Worm (Caenorhabditis elegans) whole organism, young adult: ENCODE data around the gene B0462.5.
A peak's percentile ranks its signal among the peaks of the same experiment; 100 is the strongest.

Experiments used
- C06A6.2 ChIP-seq: fragments of 200-800 bp; sonication (Bioruptor generic); conservative IDR thresholded peaks from 2 replicates; pipeline ENCODE4 v1.3.6; 2022; ENCODE audit warnings: missing genetic modification characterization, missing compliant biosample characterization
- F22D6.2 ChIP-seq: sonication (generic microtip); optimal IDR thresholded peaks from 2 replicates; lab custom pipeline; 2016; ENCODE audit warnings: mild to moderate bottlenecking, missing genetic modification characterization, missing compliant biosample characterization
- F49E8.2 ChIP-seq: sonication (generic microtip); optimal IDR thresholded peaks from 3 replicates; lab custom pipeline; 2017; ENCODE audit warnings: missing genetic modification characterization, mild to moderate bottlenecking, missing compliant biosample characterization, antibody characterized with exemption, moderate library complexity; ENCODE audit not compliant: insufficient read depth
- F55B11.4 ChIP-seq: sonication (generic microtip); optimal IDR thresholded peaks from 2 replicates; lab custom pipeline; 2016; ENCODE audit warnings: missing compliant biosample characterization, missing genetic modification characterization, borderline replicate concordance; ENCODE audit not compliant: insufficient read depth
- K11D2.4 ChIP-seq: fragments of 200-800 bp; sonication (Bioruptor generic); IDR thresholded peaks from 2 replicates; pipeline ENCODE4 v1.3.6; 2022; ENCODE audit warnings: missing genetic modification reagents, missing genetic modification characterization, missing compliant biosample characterization
- T26A5.8 ChIP-seq: sonication (generic microtip); optimal IDR thresholded peaks from 2 replicates; lab custom pipeline; 2016; ENCODE audit warnings: missing genetic modification characterization, missing compliant biosample characterization
- Y53G8AR.9 ChIP-seq: fragments of 200-800 bp; sonication (Bioruptor generic); conservative IDR thresholded peaks from 2 replicates; pipeline ENCODE4 v1.3.6; 2022; ENCODE audit warnings: missing genetic modification reagents, missing genetic modification characterization, missing compliant biosample characterization
- atf-7 ChIP-seq: sonication (generic microtip); optimal IDR thresholded peaks from 2 replicates; lab custom pipeline; 2017; ENCODE audit warnings: mild to moderate bottlenecking, missing genetic modification characterization, missing compliant biosample characterization
- athp-1 ChIP-seq: sonication (generic microtip); optimal IDR thresholded peaks from 2 replicates; lab custom pipeline; 2017; ENCODE audit warnings: mild to moderate bottlenecking, missing genetic modification characterization, missing compliant biosample characterization
- attf-5 ChIP-seq: fragments of 200-800 bp; sonication (Bioruptor generic); optimal IDR thresholded peaks from 2 replicates; lab custom pipeline; 2018; ENCODE audit warnings: mild to moderate bottlenecking, missing genetic modification characterization, missing compliant biosample characterization
- bed-2 ChIP-seq: fragments of 200-800 bp; sonication (Bioruptor generic); IDR thresholded peaks from 2 replicates; pipeline ENCODE4 v1.3.6; 2022; ENCODE audit warnings: missing genetic modification reagents, missing genetic modification characterization, missing compliant biosample characterization
- cebp-1 ChIP-seq, 2 experiments: fragments of 200-800 bp in 1 of 2; sonication (Bioruptor generic) in 1 of 2; sonication (generic microtip) in 1 of 2; IDR thresholded peaks in 1 of 2; optimal IDR thresholded peaks in 1 of 2; 2 replicates each; pipeline versions ENCODE4 v1.3.6 to Lab custom; 2017 to 2022; ENCODE audit warnings: missing compliant biosample characterization in 2 of 2, missing genetic modification characterization in 2 of 2, mild to moderate bottlenecking in 1 of 2, missing genetic modification reagents in 1 of 2, moderate library complexity in 1 of 2
- ceh-100 ChIP-seq: fragments of 200-800 bp; sonication (Bioruptor generic); IDR thresholded peaks from 2 replicates; pipeline ENCODE4 v1.3.6; 2022; ENCODE audit warnings: missing genetic modification reagents, missing genetic modification characterization, missing compliant biosample characterization
- ceh-91 ChIP-seq: fragments of 200-800 bp; sonication (Bioruptor generic); IDR thresholded peaks from 2 replicates; pipeline ENCODE4 v1.3.6; 2022; ENCODE audit warnings: missing genetic modification reagents, missing genetic modification characterization, missing compliant biosample characterization
- chd-7 ChIP-seq: sonication (generic microtip); optimal IDR thresholded peaks from 2 replicates; lab custom pipeline; 2016; ENCODE audit warnings: mild to moderate bottlenecking, missing genetic modification characterization, moderate library complexity, missing compliant biosample characterization
- dox-1 ChIP-seq: fragments of 200-800 bp; sonication (Bioruptor generic); IDR thresholded peaks from 2 replicates; pipeline ENCODE4 v1.3.6; 2022; ENCODE audit warnings: missing genetic modification reagents, missing genetic modification characterization, missing compliant biosample characterization
- dpl-1 ChIP-seq: fragments of 150-350 bp; optimal IDR thresholded peaks from 2 replicates; lab custom pipeline; 2014; ENCODE audit warnings: missing biosample characterization, missing genetic modification reagents, missing genetic modification characterization
- egl-44 ChIP-seq: fragments of 200-800 bp; sonication (Bioruptor generic); IDR thresholded peaks from 2 replicates; pipeline ENCODE4 v1.3.6; 2022; ENCODE audit warnings: missing genetic modification reagents, missing genetic modification characterization, missing compliant biosample characterization
- ets-4 ChIP-seq: fragments of 200-800 bp; sonication (Bioruptor generic); optimal IDR thresholded peaks from 2 replicates; lab custom pipeline; 2018; ENCODE audit warnings: mild to moderate bottlenecking, missing genetic modification characterization, missing compliant biosample characterization
- hrde-1 ChIP-seq: sonication (generic microtip); optimal IDR thresholded peaks from 2 replicates; lab custom pipeline; 2016; ENCODE audit warnings: missing genetic modification characterization, mild to moderate bottlenecking, missing compliant biosample characterization, moderate library complexity, missing genotype, missing genetic modification reagents, borderline replicate concordance
- let-526 ChIP-seq: fragments of 200-800 bp; sonication (Bioruptor generic); IDR thresholded peaks from 2 replicates; pipeline ENCODE4 v1.3.6; 2022; ENCODE audit warnings: missing genetic modification reagents, missing genetic modification characterization, missing compliant biosample characterization
- let-607 ChIP-seq, 2 experiments: fragments of 200-800 bp in 1 of 2; sonication (Bioruptor generic) in 1 of 2; sonication (generic microtip) in 1 of 2; optimal IDR thresholded peaks; 2 replicates each; lab custom pipeline; 2016 to 2018; ENCODE audit warnings: mild to moderate bottlenecking in 2 of 2, missing compliant biosample characterization in 2 of 2, missing genetic modification characterization in 2 of 2, moderate library complexity in 2 of 2, missing genotype in 1 of 2
- lsy-27 ChIP-seq: sonication (generic microtip); optimal IDR thresholded peaks from 2 replicates; lab custom pipeline; 2017; ENCODE audit warnings: missing genetic modification characterization, mild to moderate bottlenecking, missing compliant biosample characterization, antibody characterized with exemption, missing genotype, borderline replicate concordance; ENCODE audit not compliant: insufficient read depth
- madf-10 ChIP-seq: sonication (generic microtip); optimal IDR thresholded peaks from 2 replicates; lab custom pipeline; 2016; ENCODE audit warnings: mild to moderate bottlenecking, missing genetic modification characterization, missing compliant biosample characterization
- madf-3 ChIP-seq: fragments of 200-800 bp; sonication (Bioruptor generic); IDR thresholded peaks from 2 replicates; pipeline ENCODE4 v1.3.6; 2022; ENCODE audit warnings: missing genetic modification reagents, missing genetic modification characterization, missing compliant biosample characterization
- mcd-1 ChIP-seq: fragments of 200-800 bp; sonication (Bioruptor generic); IDR thresholded peaks from 2 replicates; pipeline ENCODE4 v1.3.6; 2022; ENCODE audit warnings: missing genetic modification reagents, missing genetic modification characterization, missing compliant biosample characterization
- nfyb-1 ChIP-seq: fragments of 200-800 bp; sonication (Bioruptor generic); IDR thresholded peaks from 2 replicates; pipeline ENCODE4 v1.3.6; 2022; ENCODE audit warnings: missing genetic modification reagents, missing genetic modification characterization, missing compliant biosample characterization
- nhr-120 ChIP-seq: fragments of 200-800 bp; sonication (Bioruptor generic); IDR thresholded peaks from 2 replicates; pipeline ENCODE4 v1.3.6; 2022; ENCODE audit warnings: missing genetic modification characterization, missing compliant biosample characterization
- nhr-80 ChIP-seq: sonication (generic microtip); optimal IDR thresholded peaks from 2 replicates; lab custom pipeline; 2016; ENCODE audit warnings: missing genetic modification characterization, missing compliant biosample characterization
- nhr-90 ChIP-seq: sonication (generic microtip); optimal IDR thresholded peaks from 2 replicates; lab custom pipeline; 2016; ENCODE audit warnings: missing genotype, mild to moderate bottlenecking, missing genetic modification characterization, missing compliant biosample characterization
- repo-1 ChIP-seq: sonication (generic microtip); optimal IDR thresholded peaks from 2 replicates; lab custom pipeline; 2017; ENCODE audit warnings: mild to moderate bottlenecking, missing genetic modification characterization, missing compliant biosample characterization
- snpc-4 ChIP-seq, 5 experiments: fragments of 150-350 bp in 1 of 5; sonication (generic microtip) in 4 of 5; optimal IDR thresholded peaks; 2 replicates each; lab custom pipeline; 2014 to 2018; ENCODE audit warnings: missing genetic modification characterization in 5 of 5, missing biosample characterization in 3 of 5, antibody characterized with exemption in 2 of 5, mild to moderate bottlenecking in 2 of 5, missing compliant biosample characterization in 2 of 5, missing genotype in 2 of 5, moderate library complexity in 2 of 5, missing genetic modification reagents in 1 of 5
- somi-1 ChIP-seq: fragments of 200-800 bp; sonication (Bioruptor generic); optimal IDR thresholded peaks from 2 replicates; lab custom pipeline; 2018; ENCODE audit warnings: mild to moderate bottlenecking, missing genetic modification characterization, missing compliant biosample characterization
- tbp1 ChIP-seq: fragments of 200-800 bp; sonication (Bioruptor generic); optimal IDR thresholded peaks from 2 replicates; lab custom pipeline; 2018; ENCODE audit warnings: mild to moderate bottlenecking, missing genetic modification characterization, missing compliant biosample characterization
- tlf-1 ChIP-seq: fragments of 200-800 bp; sonication (Bioruptor generic); optimal IDR thresholded peaks from 2 replicates; lab custom pipeline; 2018; ENCODE audit warnings: mild to moderate bottlenecking, missing genetic modification characterization, missing compliant biosample characterization
- unc-130 ChIP-seq: sonication (generic microtip); optimal IDR thresholded peaks from 2 replicates; lab custom pipeline; 2016; ENCODE audit warnings: missing genetic modification reagents, missing genetic modification characterization, missing compliant biosample characterization
- unc-62 ChIP-seq: fragments of 150-350 bp; optimal IDR thresholded peaks from 2 replicates; lab custom pipeline; 2014; ENCODE audit warnings: missing biosample characterization, missing genetic modification reagents, missing genetic modification characterization
- zim-3 ChIP-seq: sonication (generic microtip); optimal IDR thresholded peaks from 2 replicates; lab custom pipeline; 2017; ENCODE audit warnings: mild to moderate bottlenecking, missing genetic modification characterization, moderate library complexity, missing compliant biosample characterization
- ztf-18 ChIP-seq: sonication (generic microtip); optimal IDR thresholded peaks from 2 replicates; lab custom pipeline; 2016; ENCODE audit warnings: missing genotype, mild to moderate bottlenecking, missing genetic modification characterization, missing compliant biosample characterization
- ztf-22 ChIP-seq: fragments of 200-800 bp; sonication (Bioruptor generic); optimal IDR thresholded peaks from 2 replicates; lab custom pipeline; 2018; ENCODE audit warnings: mild to moderate bottlenecking, missing genetic modification characterization, moderate library complexity, missing compliant biosample characterization
- ztf-26 ChIP-seq: sonication (generic microtip); optimal IDR thresholded peaks from 2 replicates; lab custom pipeline; 2017; ENCODE audit warnings: missing genetic modification characterization, missing compliant biosample characterization

The B0462.5 gene

DNA sequence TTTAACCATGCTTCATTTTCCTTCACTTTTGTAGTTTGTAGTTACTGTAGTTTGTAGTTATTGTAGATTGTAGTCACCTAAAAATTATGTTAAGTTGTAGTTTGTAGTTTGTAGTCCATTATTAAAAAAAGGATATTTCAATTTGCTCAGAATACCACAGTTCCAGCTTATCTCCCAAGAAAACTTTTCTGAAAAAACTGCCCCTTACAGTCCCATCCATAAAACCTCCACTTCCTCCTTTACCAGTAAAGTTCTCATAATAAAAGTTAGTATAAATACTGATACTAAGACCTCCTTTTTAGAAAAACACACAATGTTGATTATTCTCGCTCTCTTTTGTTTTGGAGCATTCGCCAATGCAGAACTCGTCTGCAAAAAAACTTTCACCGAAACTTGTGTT, 27.6 kb upstream of the B0462.5 start, which contains the start of gene C08E8.11:
Gene C08E8.11, plus strand, starts transcription at position 301 of the 400 bp plus-strand sequence.
- TF ChIP-seq ets-4 (GFP tag; lab: Kevin White, UChicago) (no peak), Y53G8AR.9 (GFP tag; lab: Robert Waterston, UW) (no peak), tbp1 (GFP tag; lab: Kevin White, UChicago) (no peak), T26A5.8 (tag; lab: Kevin White, UChicago) (no peak), mcd-1 (GFP tag; lab: Robert Waterston, UW) (no peak), chd-7 (tag; lab: Kevin White, UChicago) (no peak), madf-10 (tag; lab: Kevin White, UChicago) (no peak), bed-2 (GFP tag; lab: Robert Waterston, UW) (no peak), F49E8.2 (tag; lab: Kevin White, UChicago) (no peak), hrde-1 (no peak), dpl-1 (no peak), ceh-100 (no peak), dox-1 (GFP tag; lab: Robert Waterston, UW) (no peak)

DNA sequence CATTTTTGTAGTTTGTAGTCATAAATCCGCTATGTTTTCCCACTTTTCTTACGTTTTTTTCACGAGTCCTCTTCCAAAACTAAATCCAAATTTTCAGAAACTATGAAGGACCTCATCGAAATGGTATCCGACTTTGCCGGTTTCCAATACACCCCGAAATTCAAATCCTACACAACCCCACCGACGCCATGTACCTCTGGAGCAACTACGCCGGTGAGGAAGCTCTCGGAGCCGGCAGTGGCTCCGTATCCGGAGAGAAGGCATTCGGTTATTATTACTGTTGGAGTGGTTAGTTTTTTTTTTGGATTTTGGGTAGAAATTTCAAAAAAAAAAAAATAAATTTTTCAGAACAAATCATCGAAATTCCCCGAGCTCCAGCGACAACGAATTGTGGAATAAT, 26.9 kb upstream of the B0462.5 start, which contains the start of gene C08E8.3:
Gene C08E8.3, plus strand, starts transcription at position 84 of the 400 bp plus-strand sequence.
- TF ChIP-seq nfyb-1, result 0 out of 2 replicates have a peak, but pooled peaks have one; percentile 10
- no peak for TF ChIP-seq unc-130 (GFP tag; lab: Kevin White, UChicago)

DNA sequence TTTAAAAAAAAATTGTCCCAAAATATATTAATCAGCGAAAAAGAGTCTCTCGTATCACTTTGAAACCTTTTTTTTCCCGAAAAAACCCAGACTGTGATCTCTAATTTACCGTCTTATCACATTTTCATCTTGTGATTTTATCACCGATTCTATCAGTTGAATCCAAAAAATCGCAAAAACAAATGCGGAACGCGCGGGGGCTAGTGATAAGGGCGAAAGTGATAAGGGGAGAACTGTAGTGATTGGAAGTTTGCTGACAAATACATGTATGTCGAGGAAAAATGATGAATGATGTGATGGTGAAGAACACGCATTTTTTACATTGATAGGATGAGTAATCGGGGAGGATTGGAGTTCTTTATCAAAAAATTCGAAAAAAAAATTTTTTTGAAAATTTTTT, 22.9 kb upstream of the B0462.5 start:
- no peak for TF ChIP-seq madf-3 (GFP tag; lab: Robert Waterston, UW)
- peak; percentile 88 for TF ChIP-seq dox-1 (GFP tag; lab: Robert Waterston, UW)
- TF ChIP-seq athp-1, result no peak
- TF ChIP-seq nhr-120 (GFP tag; lab: Robert Waterston, UW), result no peak
- TF ChIP-seq cebp-1 (GFP tag; IDR thresholded peaks at IDR 0.05; lab: Robert Waterston, UW), result peak; percentile 25; the same call in 1 of the 2 replicates
- peak; percentile 77 for TF ChIP-seq cebp-1 (tag; optimal IDR thresholded peaks at IDR 0.05; lab: Kevin White, UChicago)
- TF ChIP-seq ets-4 (GFP tag; lab: Kevin White, UChicago), result peak; percentile 99
- TF ChIP-seq let-607 (tag; optimal IDR thresholded peaks at IDR 0.05; lab: Kevin White, UChicago), result peak; percentile 22 to 76
- peak; percentile 57; the same call in 1 of the 2 replicates for TF ChIP-seq K11D2.4 (GFP tag; lab: Robert Waterston, UW)
- no peak for TF ChIP-seq attf-5 (GFP tag; lab: Kevin White, UChicago)
- TF ChIP-seq madf-10 (tag; lab: Kevin White, UChicago), result peak; percentile 40
- TF ChIP-seq mcd-1 (GFP tag; lab: Robert Waterston, UW), result peak; percentile 53
- 0 out of 2 replicates have a peak, but pooled peaks have one; percentile 57 for TF ChIP-seq nfyb-1
- peak; percentile 55 for TF ChIP-seq chd-7 (tag; lab: Kevin White, UChicago)
- peak; percentile 79 for TF ChIP-seq ztf-26
- no peak for TF ChIP-seq zim-3
- peak; percentile 94 for TF ChIP-seq atf-7 (tag; lab: Kevin White, UChicago)
- peak; percentile 73 for TF ChIP-seq F22D6.2 (tag; lab: Kevin White, UChicago)
- peak; percentile 25 for TF ChIP-seq unc-62
- 0 out of 2 replicates have a peak, but pooled peaks have one; percentile 13 for TF ChIP-seq let-526 (GFP tag; lab: Robert Waterston, UW)
- TF ChIP-seq ztf-22 (GFP tag; lab: Kevin White, UChicago), result peak; percentile 96
- 0 out of 2 replicates have a peak, but pooled peaks have one; percentile 30 for TF ChIP-seq Y53G8AR.9 (GFP tag; lab: Robert Waterston, UW)
- TF ChIP-seq lsy-27 (tag; lab: Kevin White, UChicago), result no peak
- peak; percentile 24 for TF ChIP-seq somi-1 (GFP tag; lab: Kevin White, UChicago)
- TF ChIP-seq nhr-90 (tag; lab: Kevin White, UChicago), result peak; percentile 62
- no peak for TF ChIP-seq ztf-18 (tag; lab: Kevin White, UChicago)
- peak; percentile 99 for TF ChIP-seq nhr-80 (tag; lab: Kevin White, UChicago)
- peak; percentile 58 for TF ChIP-seq tbp1 (GFP tag; lab: Kevin White, UChicago)
- TF ChIP-seq F55B11.4 (tag; lab: Kevin White, UChicago), result no peak
- TF ChIP-seq C06A6.2 (GFP tag; lab: Robert Waterston, UW), result 0 out of 2 replicates have a peak, but pooled peaks have one; percentile 27
- TF ChIP-seq ceh-91 (GFP tag; lab: Robert Waterston, UW), result no peak
- no peak for TF ChIP-seq snpc-4 (GFP tag; optimal IDR thresholded peaks at IDR 0.05; lab: Kevin White, UChicago)
- peak in 2 of 4 experiments; percentile 5 to 76 for TF ChIP-seq snpc-4 (tag; optimal IDR thresholded peaks at IDR 0.05; lab: Kevin White, UChicago)
- TF ChIP-seq tlf-1 (GFP tag; lab: Kevin White, UChicago), result peak; percentile 72
- TF ChIP-seq egl-44 (GFP tag; lab: Robert Waterston, UW), result peak; percentile 83; the same call in 1 of the 2 replicates
- TF ChIP-seq repo-1, result peak; percentile 13
